Worm (Caenorhabditis elegans) whole organism, young adult: ENCODE data around the gene sma-4.
A peak's percentile ranks its signal among the peaks of the same experiment; 100 is the strongest.

Source experiments
- B0336.3 ChIP-seq: fragments of 200-800 bp; sonication (Bioruptor generic); IDR thresholded peaks from 2 replicates; pipeline ENCODE4 v1.3.6; 2022; ENCODE audit warnings: missing genetic modification characterization, missing compliant biosample characterization
- F22D6.2 ChIP-seq: sonication (generic microtip); optimal IDR thresholded peaks from 2 replicates; lab custom pipeline; 2016; ENCODE audit warnings: mild to moderate bottlenecking, missing genetic modification characterization, missing compliant biosample characterization
- F23B12.7 ChIP-seq: sonication (generic microtip); optimal IDR thresholded peaks from 2 replicates; lab custom pipeline; 2017; ENCODE audit warnings: missing genetic modification characterization, mild to moderate bottlenecking, missing compliant biosample characterization, antibody characterized with exemption, moderate library complexity; ENCODE audit not compliant: insufficient read depth
- F39B2.1 ChIP-seq: fragments of 200-800 bp; sonication (Bioruptor generic); IDR thresholded peaks from 2 replicates; pipeline ENCODE4 v1.3.6; 2022; ENCODE audit warnings: missing genetic modification reagents, missing genetic modification characterization, missing compliant biosample characterization
- F49E8.2 ChIP-seq: sonication (generic microtip); optimal IDR thresholded peaks from 3 replicates; lab custom pipeline; 2017; ENCODE audit warnings: missing genetic modification characterization, mild to moderate bottlenecking, missing compliant biosample characterization, antibody characterized with exemption, moderate library complexity; ENCODE audit not compliant: insufficient read depth
- F55B11.4 ChIP-seq: sonication (generic microtip); optimal IDR thresholded peaks from 2 replicates; lab custom pipeline; 2016; ENCODE audit warnings: missing compliant biosample characterization, missing genetic modification characterization, borderline replicate concordance; ENCODE audit not compliant: insufficient read depth
- F57A8.1 ChIP-seq: fragments of 200-800 bp; sonication (Bioruptor generic); optimal IDR thresholded peaks from 2 replicates; lab custom pipeline; 2018; ENCODE audit warnings: mild to moderate bottlenecking, missing genetic modification characterization, moderate library complexity, missing compliant biosample characterization
- K11D2.4 ChIP-seq: fragments of 200-800 bp; sonication (Bioruptor generic); IDR thresholded peaks from 2 replicates; pipeline ENCODE4 v1.3.6; 2022; ENCODE audit warnings: missing genetic modification reagents, missing genetic modification characterization, missing compliant biosample characterization
- Y67H2A.10 ChIP-seq: fragments of 200-800 bp; sonication (Bioruptor generic); conservative IDR thresholded peaks from 2 replicates; pipeline ENCODE4 v1.3.6; 2022; ENCODE audit warnings: missing genetic modification reagents, missing genetic modification characterization, missing compliant biosample characterization
- Y79H2A.3 ChIP-seq: fragments of 200-800 bp; sonication (Bioruptor generic); conservative IDR thresholded peaks from 2 replicates; pipeline ENCODE4 v1.3.6; 2022; ENCODE audit warnings: missing genetic modification reagents, missing genetic modification characterization, missing compliant biosample characterization
- akir-1 ChIP-seq: fragments of 200-800 bp; sonication (Bioruptor generic); optimal IDR thresholded peaks from 2 replicates; lab custom pipeline; 2018; ENCODE audit warnings: mild to moderate bottlenecking, missing genetic modification characterization, moderate library complexity, missing compliant biosample characterization
- athp-1 ChIP-seq: sonication (generic microtip); optimal IDR thresholded peaks from 2 replicates; lab custom pipeline; 2017; ENCODE audit warnings: mild to moderate bottlenecking, missing genetic modification characterization, missing compliant biosample characterization
- attf-5 ChIP-seq: fragments of 200-800 bp; sonication (Bioruptor generic); optimal IDR thresholded peaks from 2 replicates; lab custom pipeline; 2018; ENCODE audit warnings: mild to moderate bottlenecking, missing genetic modification characterization, missing compliant biosample characterization
- cebp-1 ChIP-seq, 2 experiments: fragments of 200-800 bp in 1 of 2; sonication (Bioruptor generic) in 1 of 2; sonication (generic microtip) in 1 of 2; IDR thresholded peaks in 1 of 2; optimal IDR thresholded peaks in 1 of 2; 2 replicates each; pipeline versions ENCODE4 v1.3.6 to Lab custom; 2017 to 2022; ENCODE audit warnings: missing compliant biosample characterization in 2 of 2, missing genetic modification characterization in 2 of 2, mild to moderate bottlenecking in 1 of 2, missing genetic modification reagents in 1 of 2, moderate library complexity in 1 of 2
- cebp-2 ChIP-seq: fragments of 200-800 bp; sonication (Bioruptor generic); IDR thresholded peaks from 2 replicates; pipeline ENCODE4 v1.3.6; 2022; ENCODE audit warnings: missing genetic modification characterization, missing compliant biosample characterization
- ceh-27 ChIP-seq: fragments of 200-800 bp; sonication (Bioruptor generic); optimal IDR thresholded peaks from 2 replicates; lab custom pipeline; 2018; ENCODE audit warnings: mild to moderate bottlenecking, missing genetic modification characterization, moderate library complexity, missing compliant biosample characterization
- ceh-58 ChIP-seq: fragments of 200-800 bp; sonication (Bioruptor generic); IDR thresholded peaks from 2 replicates; pipeline ENCODE4 v1.3.6; 2022; ENCODE audit warnings: missing genetic modification characterization, missing compliant biosample characterization
- ceh-79 ChIP-seq: sonication (generic microtip); optimal IDR thresholded peaks from 2 replicates; lab custom pipeline; 2017; ENCODE audit warnings: mild to moderate bottlenecking, missing genetic modification characterization, missing compliant biosample characterization
- chd-7 ChIP-seq: sonication (generic microtip); optimal IDR thresholded peaks from 2 replicates; lab custom pipeline; 2016; ENCODE audit warnings: mild to moderate bottlenecking, missing genetic modification characterization, moderate library complexity, missing compliant biosample characterization
- dox-1 ChIP-seq: fragments of 200-800 bp; sonication (Bioruptor generic); IDR thresholded peaks from 2 replicates; pipeline ENCODE4 v1.3.6; 2022; ENCODE audit warnings: missing genetic modification reagents, missing genetic modification characterization, missing compliant biosample characterization
- dpff-1 ChIP-seq: sonication (generic microtip); optimal IDR thresholded peaks from 2 replicates; lab custom pipeline; 2017; ENCODE audit warnings: mild to moderate bottlenecking, missing genetic modification characterization, missing compliant biosample characterization
- dpl-1 ChIP-seq: fragments of 150-350 bp; optimal IDR thresholded peaks from 2 replicates; lab custom pipeline; 2014; ENCODE audit warnings: missing biosample characterization, missing genetic modification reagents, missing genetic modification characterization
- efl-1 ChIP-seq: fragments of 150-350 bp; optimal IDR thresholded peaks from 2 replicates; lab custom pipeline; 2014; ENCODE audit warnings: missing biosample characterization, missing genetic modification reagents, missing genetic modification characterization
- egl-18 ChIP-seq: fragments of 200-800 bp; sonication (Bioruptor generic); IDR thresholded peaks from 2 replicates; pipeline ENCODE4 v1.3.6; 2022; ENCODE audit warnings: missing genetic modification reagents, missing genetic modification characterization, missing compliant biosample characterization
- ekl-4 ChIP-seq: fragments of 200-800 bp; sonication (Bioruptor generic); IDR thresholded peaks from 2 replicates; pipeline ENCODE4 v1.3.6; 2022; ENCODE audit warnings: missing genetic modification reagents, missing genetic modification characterization, missing compliant biosample characterization
- hlh-12 ChIP-seq: sonication (generic microtip); optimal IDR thresholded peaks from 2 replicates; lab custom pipeline; 2016; ENCODE audit warnings: missing genetic modification characterization, missing compliant biosample characterization
- hmg-1.2 ChIP-seq: fragments of 200-800 bp; sonication (Bioruptor generic); IDR thresholded peaks from 2 replicates; pipeline ENCODE4 v1.3.6; 2022; ENCODE audit warnings: missing genetic modification reagents, missing genetic modification characterization, missing compliant biosample characterization
- hmg-20 ChIP-seq: fragments of 200-800 bp; sonication (Bioruptor generic); IDR thresholded peaks from 2 replicates; pipeline ENCODE4 v1.3.6; 2022; ENCODE audit warnings: missing genetic modification reagents, missing genetic modification characterization, missing compliant biosample characterization
- hrde-1 ChIP-seq: sonication (generic microtip); optimal IDR thresholded peaks from 2 replicates; lab custom pipeline; 2016; ENCODE audit warnings: missing genetic modification characterization, mild to moderate bottlenecking, missing compliant biosample characterization, moderate library complexity, missing genotype, missing genetic modification reagents, borderline replicate concordance
- hsf-1 ChIP-seq: fragments of 200-800 bp; sonication (Bioruptor generic); IDR thresholded peaks from 2 replicates; pipeline ENCODE4 v1.3.6; 2022; ENCODE audit warnings: missing genetic modification reagents, missing genetic modification characterization, missing compliant biosample characterization
- lsl-1 ChIP-seq: fragments of 200-800 bp; sonication (Bioruptor generic); optimal IDR thresholded peaks from 2 replicates; lab custom pipeline; 2018; ENCODE audit warnings: mild to moderate bottlenecking, missing genetic modification characterization, moderate library complexity, missing compliant biosample characterization
- mes-4 ChIP-seq: sonication (generic microtip); optimal IDR thresholded peaks from 2 replicates; lab custom pipeline; 2016; ENCODE audit warnings: missing genotype, missing genetic modification characterization, missing compliant biosample characterization
- nhr-120 ChIP-seq: fragments of 200-800 bp; sonication (Bioruptor generic); IDR thresholded peaks from 2 replicates; pipeline ENCODE4 v1.3.6; 2022; ENCODE audit warnings: missing genetic modification characterization, missing compliant biosample characterization
- nhr-179 ChIP-seq: sonication (generic microtip); optimal IDR thresholded peaks from 2 replicates; lab custom pipeline; 2016; ENCODE audit warnings: mild to moderate bottlenecking, missing genetic modification characterization, missing compliant biosample characterization
- nhr-80 ChIP-seq: sonication (generic microtip); optimal IDR thresholded peaks from 2 replicates; lab custom pipeline; 2016; ENCODE audit warnings: missing genetic modification characterization, missing compliant biosample characterization
- rec-8 ChIP-seq, 2 experiments: sonication (generic microtip); optimal IDR thresholded peaks; 2 replicates each; lab custom pipeline; 2016; ENCODE audit warnings: mild to moderate bottlenecking in 2 of 2, missing genetic modification characterization in 2 of 2, missing genetic modification reagents in 2 of 2, missing genotype in 2 of 2, missing biosample characterization in 1 of 2, missing compliant biosample characterization in 1 of 2, moderate library complexity in 1 of 2
- rpc-1 ChIP-seq, 2 experiments: fragments of 150-350 bp in 1 of 2; sonication (generic microtip) in 1 of 2; optimal IDR thresholded peaks; 2 replicates each; lab custom pipeline; 2014 to 2018; ENCODE audit warnings: missing biosample characterization in 1 of 2, missing genetic modification characterization in 1 of 2, missing genetic modification reagents in 1 of 2, missing genotype in 1 of 2
- sea-2 ChIP-seq: fragments of 200-800 bp; sonication (Bioruptor generic); IDR thresholded peaks from 2 replicates; pipeline ENCODE4 v1.3.6; 2022; ENCODE audit warnings: missing genetic modification characterization, missing compliant biosample characterization
- snpc-1.3 ChIP-seq: sonication (generic microtip); optimal IDR thresholded peaks from 2 replicates; lab custom pipeline; 2017; ENCODE audit warnings: missing genetic modification characterization, mild to moderate bottlenecking, missing compliant biosample characterization, antibody characterized with exemption, moderate library complexity, missing genotype, missing genetic modification reagents; ENCODE audit not compliant: insufficient read depth
- xnd-1 ChIP-seq: sonication (generic microtip); optimal IDR thresholded peaks from 2 replicates; lab custom pipeline; 2016; ENCODE audit warnings: missing genotype, missing genetic modification reagents, missing genetic modification characterization, missing compliant biosample characterization
- zfh-2 ChIP-seq: fragments of 200-800 bp; sonication (Bioruptor generic); conservative IDR thresholded peaks from 2 replicates; pipeline ENCODE4 v1.3.6; 2022; ENCODE audit warnings: missing genetic modification reagents, missing genetic modification characterization, missing compliant biosample characterization
- zim-3 ChIP-seq: sonication (generic microtip); optimal IDR thresholded peaks from 2 replicates; lab custom pipeline; 2017; ENCODE audit warnings: mild to moderate bottlenecking, missing genetic modification characterization, moderate library complexity, missing compliant biosample characterization
- ztf-22 ChIP-seq: fragments of 200-800 bp; sonication (Bioruptor generic); optimal IDR thresholded peaks from 2 replicates; lab custom pipeline; 2018; ENCODE audit warnings: mild to moderate bottlenecking, missing genetic modification characterization, moderate library complexity, missing compliant biosample characterization

sma-4 gene

ce11 chrIII:5814799-5815198, 1.2 kb upstream of the sma-4 start, which contains the start of gene R12B2.7:
R12B2.7 (plus strand) TSS chrIII:5815045.
- TF ChIP-seq lsl-1 (GFP tag; lab: Kevin White, UChicago), result no peak
- TF ChIP-seq B0336.3 (GFP tag; lab: Robert Waterston, UW), result no peak
- TF ChIP-seq nhr-120 (GFP tag; lab: Robert Waterston, UW), result no peak
- TF ChIP-seq ztf-22 (GFP tag; lab: Kevin White, UChicago), result peak; percentile 25
- TF ChIP-seq nhr-80 (tag; lab: Kevin White, UChicago), result peak; percentile 31
- TF ChIP-seq hrde-1, result no peak
- no peak for TF ChIP-seq dox-1 (GFP tag; lab: Robert Waterston, UW)
- TF ChIP-seq ceh-79, result no peak
- no peak for TF ChIP-seq F23B12.7
- no peak for TF ChIP-seq rec-8 (tag; optimal IDR thresholded peaks at IDR 0.05; lab: Kevin White, UChicago)
- no peak for TF ChIP-seq hmg-20 (GFP tag; lab: Robert Waterston, UW)
- TF ChIP-seq dpl-1, result no peak
- TF ChIP-seq zfh-2 (GFP tag; lab: Robert Waterston, UW), result peak; percentile 23; the same call in 1 of the 2 replicates
- TF ChIP-seq ceh-27 (GFP tag; lab: Kevin White, UChicago), result no peak
- no peak for TF ChIP-seq snpc-1.3 (tag; lab: Kevin White, UChicago)
- no peak for TF ChIP-seq ekl-4 (GFP tag; lab: Robert Waterston, UW)

- no peak for TF ChIP-seq Y67H2A.10
- no peak for TF ChIP-seq nhr-179 (tag; lab: Kevin White, UChicago)
- TF ChIP-seq Y79H2A.3 (GFP tag; lab: Robert Waterston, UW), result no peak
- TF ChIP-seq hsf-1, result no peak
- no peak for TF ChIP-seq egl-18 (GFP tag; lab: Robert Waterston, UW)
- no peak for TF ChIP-seq zim-3
- no peak for TF ChIP-seq F49E8.2
- TF ChIP-seq F22D6.2 (tag; lab: Kevin White, UChicago), result no peak
- no peak for TF ChIP-seq F55B11.4 (tag; lab: Kevin White, UChicago)
- no peak for TF ChIP-seq F39B2.1 (GFP tag; lab: Robert Waterston, UW)
- no peak for TF ChIP-seq ceh-79
- no peak for TF ChIP-seq cebp-1 (GFP tag; IDR thresholded peaks at IDR 0.05; lab: Robert Waterston, UW)
- no peak for TF ChIP-seq cebp-1 (tag; optimal IDR thresholded peaks at IDR 0.05; lab: Kevin White, UChicago)
- TF ChIP-seq ceh-27 (GFP tag; lab: Kevin White, UChicago), result no peak
- no peak for TF ChIP-seq attf-5 (GFP tag; lab: Kevin White, UChicago)
- no peak for TF ChIP-seq cebp-2
- TF ChIP-seq efl-1 (GFP tag; lab: Kevin White, UChicago), result no peak
- no peak for TF ChIP-seq ekl-4 (GFP tag; lab: Robert Waterston, UW)
- no peak for TF ChIP-seq rpc-1 (optimal IDR thresholded peaks at IDR 0.05; lab: Kevin White, UChicago)
- no peak for TF ChIP-seq rpc-1 (tag; optimal IDR thresholded peaks at IDR 0.05; lab: Kevin White, UChicago)
- no peak for TF ChIP-seq K11D2.4 (GFP tag; lab: Robert Waterston, UW)
- TF ChIP-seq mes-4 (tag; lab: Kevin White, UChicago), result no peak
Observed at ce11 chrIII:5822816-5823215, 6.8 kb downstream of the sma-4 start.

- no peak for TF ChIP-seq F49E8.2
- no peak for TF ChIP-seq xnd-1 (tag; lab: Kevin White, UChicago)
- no peak for TF ChIP-seq ceh-58 (GFP tag; lab: Robert Waterston, UW)
- no peak for TF ChIP-seq hlh-12
- TF ChIP-seq F57A8.1 (GFP tag; lab: Kevin White, UChicago), result no peak
- TF ChIP-seq chd-7 (tag; lab: Kevin White, UChicago), result no peak
- no peak for TF ChIP-seq athp-1
- no peak for TF ChIP-seq sea-2
- no peak for TF ChIP-seq dpff-1 (tag; lab: Kevin White, UChicago)
- TF ChIP-seq akir-1 (GFP tag; lab: Kevin White, UChicago), result no peak
- TF ChIP-seq hmg-1.2 (GFP tag; lab: Robert Waterston, UW), result no peak
Observed at ce11 chrIII:5823617-5824016, 7.6 kb downstream of the sma-4 start, which contains the start of gene R12B2.8. R12B2.8 (plus strand) TSS chrIII:5823917.
